Worm (Caenorhabditis elegans): ENCODE data around the gene Y38C1AA.1.

Gene Y38C1AA.1

ce11 chrIV:237350-237749, 29.4 kb downstream of the Y38C1AA.1 start, which contains the start of gene ints-13:
Gene ints-13, minus strand, starts transcription at chrIV:237450.
- TF ChIP-seq unc-39 (tag; optimal IDR thresholded peaks at IDR 0.05) = no peak
- TF ChIP-seq jun-1 (tag; optimal IDR thresholded peaks at IDR 0.05) = no peak
- no peak for TF ChIP-seq skn-1 (tag; optimal IDR thresholded peaks at IDR 0.05)
- TF ChIP-seq egl-5 (tag; optimal IDR thresholded peaks at IDR 0.05) = no peak
- TF ChIP-seq daf-12 (tag; optimal IDR thresholded peaks at IDR 0.05) = no peak
- no peak for TF ChIP-seq pqm-1 (tag; optimal IDR thresholded peaks at IDR 0.05)
- TF ChIP-seq fkh-10 (GFP tag; optimal IDR thresholded peaks at IDR 0.05) = no peak
- no peak for TF ChIP-seq ztf-4 (tag; optimal IDR thresholded peaks at IDR 0.05)
- TF ChIP-seq ZK546.5 (tag; optimal IDR thresholded peaks at IDR 0.05) = no peak
- TF ChIP-seq mml-1 (tag; optimal IDR thresholded peaks at IDR 0.05) = no peak
- TF ChIP-seq sea-2 (GFP tag; optimal IDR thresholded peaks at IDR 0.05) = no peak
- TF ChIP-seq egl-27 (tag; optimal IDR thresholded peaks at IDR 0.05) = no peak
- no peak for TF ChIP-seq nhr-43 (tag; optimal IDR thresholded peaks at IDR 0.05; ENCODE audit: poor library complexity, severe bottlenecking)
- no peak for TF ChIP-seq snpc-4 (tag; optimal IDR thresholded peaks at IDR 0.05)

ce11 chrIV:240257-240754, 32.3 kb downstream of the Y38C1AA.1 start, which contains the start of the genes fnta-1 and cogc-8:
Gene fnta-1, minus strand, starts transcription at chrIV:240307.
Gene cogc-8, plus strand, starts transcription at chrIV:240451.
- peak; percentile 41 for TF ChIP-seq lin-15B (tag; optimal IDR thresholded peaks at IDR 0.05)
- peak; percentile 48 for TF ChIP-seq nfya-1 (tag; optimal IDR thresholded peaks at IDR 0.05; ENCODE audit: insufficient read depth)
- peak; percentile 29 for TF ChIP-seq hmg-11 (tag; optimal IDR thresholded peaks at IDR 0.05)
- no peak for TF ChIP-seq egl-5 (tag; optimal IDR thresholded peaks at IDR 0.05)
- peak; percentile 14 for TF ChIP-seq elt-2 (tag; optimal IDR thresholded peaks at IDR 0.05)

- no peak for TF ChIP-seq mdl-1 (tag; optimal IDR thresholded peaks at IDR 0.05)
- no peak for TF ChIP-seq egl-5 (tag; optimal IDR thresholded peaks at IDR 0.05)
- no peak for TF ChIP-seq ama-1 (optimal IDR thresholded peaks at IDR 0.05)
- no peak for TF ChIP-seq nhr-76 (tag; optimal IDR thresholded peaks at IDR 0.05)
- TF ChIP-seq ztf-11 (tag; optimal IDR thresholded peaks at IDR 0.05) = no peak
- TF ChIP-seq fkh-2 (tag; optimal IDR thresholded peaks at IDR 0.05) = no peak
- no peak for TF ChIP-seq nfya-1 (tag; optimal IDR thresholded peaks at IDR 0.05; ENCODE audit: insufficient read depth)
- no peak for TF ChIP-seq jun-1 (tag; optimal IDR thresholded peaks at IDR 0.05)
Observed at ce11 chrIV:244278-244677, 36.3 kb downstream of the Y38C1AA.1 start.

DNA sequence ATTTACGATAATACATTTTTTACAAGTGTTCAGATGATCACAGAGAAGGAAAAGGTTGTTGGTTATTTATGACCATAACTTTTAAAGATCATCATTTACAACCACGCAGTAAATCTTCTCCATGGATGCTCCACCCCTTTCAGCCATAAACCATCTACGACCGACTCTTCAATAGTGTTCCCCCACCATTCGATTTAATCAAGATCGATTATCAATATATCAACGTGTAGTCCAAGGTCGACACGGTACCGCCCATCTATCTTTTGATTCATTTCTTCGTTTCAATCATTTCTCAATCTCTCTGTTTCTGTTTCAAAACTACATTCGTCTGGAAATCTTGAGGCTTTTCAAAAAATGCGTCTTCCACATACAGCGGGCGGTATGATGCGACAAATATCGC, 36.9 kb downstream of the Y38C1AA.1 start, which contains the start of gene aass-1:
Gene aass-1 (plus strand): TSS at position 301 of the 400 bp plus-strand sequence.
- no peak for TF ChIP-seq nhr-28 (tag; optimal IDR thresholded peaks at IDR 0.05)
- TF ChIP-seq nhr-25 (tag; optimal IDR thresholded peaks at IDR 0.05) = peak; percentile 44

DNA sequence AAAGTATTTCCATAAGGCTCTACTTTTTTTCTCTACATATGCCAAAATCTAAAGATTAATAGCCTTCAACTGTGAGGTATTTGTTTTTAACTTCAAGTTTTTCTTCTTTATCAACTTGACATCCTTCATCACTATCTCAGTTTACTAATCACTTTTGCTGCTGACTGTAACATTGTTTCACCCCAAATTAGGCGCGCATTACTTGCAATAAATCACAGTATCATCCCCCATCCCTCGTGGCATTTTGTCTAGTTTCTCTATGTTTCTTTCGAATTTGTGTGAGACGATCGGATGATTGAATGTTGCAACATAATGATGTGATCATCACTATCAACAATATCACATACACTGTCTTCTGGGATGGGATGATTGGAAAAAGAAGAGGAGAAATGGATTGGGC, 39.5 kb downstream of the Y38C1AA.1 start:
- TF ChIP-seq nhr-23 (tag; optimal IDR thresholded peaks at IDR 0.05) (peak; percentile 78), nfya-1 (tag; optimal IDR thresholded peaks at IDR 0.05; ENCODE audit: insufficient read depth) (no peak), nhr-76 (tag; optimal IDR thresholded peaks at IDR 0.05) (no peak), elt-3 (tag; optimal IDR thresholded peaks at IDR 0.05) (peak in 2 of 3 experiments; percentile 61 to 65), mdl-1 (tag; optimal IDR thresholded peaks at IDR 0.05) (peak; percentile 88), nhr-43 (tag; optimal IDR thresholded peaks at IDR 0.05; ENCODE audit: poor library complexity, severe bottlenecking) (peak; percentile 69), pha-4 (tag; optimal IDR thresholded peaks at IDR 0.05) (no peak), aly-2 (tag; optimal IDR thresholded peaks at IDR 0.05) (no peak), nhr-25 (tag; optimal IDR thresholded peaks at IDR 0.05) (peak; percentile 87)

DNA sequence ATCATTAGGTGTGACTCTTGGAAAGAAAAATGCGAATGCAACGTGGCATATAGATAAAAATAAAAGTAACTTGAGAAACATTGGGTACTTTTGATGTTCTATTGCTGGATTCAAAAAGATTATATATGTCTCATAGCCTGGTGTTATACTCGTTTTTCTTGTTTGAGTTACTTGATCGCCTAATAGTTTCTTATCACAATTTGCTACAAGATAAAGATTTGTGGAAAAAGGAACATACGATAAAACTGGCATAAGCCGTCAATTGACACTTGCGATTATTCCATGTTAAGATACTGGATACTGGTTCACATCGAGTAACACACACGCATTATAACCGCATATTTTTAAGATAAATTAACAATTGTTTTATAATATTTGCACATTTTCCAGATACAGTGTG, 44.5 kb downstream of the Y38C1AA.1 start, which contains the start of gene grl-19:
Gene grl-19 (minus strand): TSS at position 101 of the 400 bp plus-strand sequence.
- no peak for TF ChIP-seq nhr-28 (tag; optimal IDR thresholded peaks at IDR 0.05)
- TF ChIP-seq elt-1 (tag; optimal IDR thresholded peaks at IDR 0.05) = no peak
- no peak for TF ChIP-seq skn-1 (tag; optimal IDR thresholded peaks at IDR 0.05)
- no peak for TF ChIP-seq nhr-23 (tag; optimal IDR thresholded peaks at IDR 0.05)
- no peak for TF ChIP-seq jun-1 (tag; optimal IDR thresholded peaks at IDR 0.05)
- TF ChIP-seq zag-1 (tag; optimal IDR thresholded peaks at IDR 0.05) = no peak
- TF ChIP-seq ceh-9 (tag; optimal IDR thresholded peaks at IDR 0.05) = no peak
- TF ChIP-seq nhr-25 (tag; optimal IDR thresholded peaks at IDR 0.05) = no peak
